Worm (Caenorhabditis elegans): Measurements from ENCODE around the gene K12B6.4.

K12B6.4 gene

DNA sequence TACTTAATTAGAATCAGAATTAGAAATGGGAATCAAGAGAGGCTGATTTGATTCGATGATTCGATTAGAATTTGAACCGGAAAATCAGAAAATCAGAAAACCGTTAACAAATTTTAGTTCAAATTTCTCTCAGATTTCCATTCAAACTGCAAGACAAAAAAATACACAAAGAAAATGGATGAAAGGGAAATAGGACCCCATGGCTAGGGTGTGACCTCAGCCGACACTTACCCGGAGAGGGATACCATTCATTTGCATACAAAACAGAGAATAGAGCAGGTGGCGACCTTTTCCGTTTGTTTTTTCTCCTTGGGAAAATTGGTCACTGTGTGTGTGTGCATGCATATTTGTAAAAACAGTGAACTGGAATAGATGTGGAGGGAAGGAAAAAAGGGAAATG lies 47.1 kb downstream of the K12B6.4 start:
- TF ChIP-seq nhr-25 (tag; optimal IDR thresholded peaks at IDR 0.05) (peak; percentile 15), egl-27 (tag; optimal IDR thresholded peaks at IDR 0.05) (no peak)

ce11 chrV:6232886-6233285 lies 48.2 kb downstream of the K12B6.4 start:
- no peak for TF ChIP-seq elt-3 (tag; optimal IDR thresholded peaks at IDR 0.05)
- peak in 1 of 2 experiments; percentile 42 for TF ChIP-seq lsy-2 (tag; optimal IDR thresholded peaks at IDR 0.05)
- no peak for TF ChIP-seq crh-2 (tag; optimal IDR thresholded peaks at IDR 0.05)
- no peak for TF ChIP-seq ztf-1 (GFP tag; conservative IDR thresholded peaks at IDR 0.05)
- TF ChIP-seq nhr-25 (tag; optimal IDR thresholded peaks at IDR 0.05): peak; percentile 12
- no peak for TF ChIP-seq mdl-1 (tag; optimal IDR thresholded peaks at IDR 0.05)
- no peak for TF ChIP-seq nhr-23 (tag; optimal IDR thresholded peaks at IDR 0.05)
- TF ChIP-seq nhr-21 (tag; optimal IDR thresholded peaks at IDR 0.05): no peak
- no peak for TF ChIP-seq aly-2 (tag; optimal IDR thresholded peaks at IDR 0.05)
- peak; percentile 24 for TF ChIP-seq unc-55 (GFP tag; optimal IDR thresholded peaks at IDR 0.05)
- TF ChIP-seq nhr-6 (tag; optimal IDR thresholded peaks at IDR 0.05): no peak
- no peak for TF ChIP-seq ama-1 (optimal IDR thresholded peaks at IDR 0.05)
- TF ChIP-seq nhr-129 (tag; optimal IDR thresholded peaks at IDR 0.05): peak; percentile 28
- TF ChIP-seq F13H6.1 (tag; optimal IDR thresholded peaks at IDR 0.05): peak; percentile 5
- TF ChIP-seq sem-4 (tag; optimal IDR thresholded peaks at IDR 0.05): peak; percentile 63
- TF ChIP-seq elt-1 (tag; optimal IDR thresholded peaks at IDR 0.05): no peak
- no peak for TF ChIP-seq blmp-1 (tag; optimal IDR thresholded peaks at IDR 0.05; ENCODE audit: insufficient read depth)
- TF ChIP-seq nhr-237 (tag; optimal IDR thresholded peaks at IDR 0.05): no peak

ce11 chrV:6231902-6232340 lies 49.2 kb downstream of the K12B6.4 start:
- TF ChIP-seq C34F6.9 (tag; optimal IDR thresholded peaks at IDR 0.05) (peak; percentile 1), nhr-21 (tag; optimal IDR thresholded peaks at IDR 0.05) (no peak), nhr-6 (tag; optimal IDR thresholded peaks at IDR 0.05) (peak; percentile 7), nhr-129 (tag; optimal IDR thresholded peaks at IDR 0.05) (peak; percentile 75), sma-9 (GFP tag; optimal IDR thresholded peaks at IDR 0.05) (peak; percentile 7), sma-9 (tag; optimal IDR thresholded peaks at IDR 0.05) (no peak), lsy-2 (tag; optimal IDR thresholded peaks at IDR 0.05) (peak in 1 of 2 experiments; percentile 33), unc-39 (tag; optimal IDR thresholded peaks at IDR 0.05) (no peak), nhr-25 (tag; optimal IDR thresholded peaks at IDR 0.05) (peak; percentile 31)

DNA sequence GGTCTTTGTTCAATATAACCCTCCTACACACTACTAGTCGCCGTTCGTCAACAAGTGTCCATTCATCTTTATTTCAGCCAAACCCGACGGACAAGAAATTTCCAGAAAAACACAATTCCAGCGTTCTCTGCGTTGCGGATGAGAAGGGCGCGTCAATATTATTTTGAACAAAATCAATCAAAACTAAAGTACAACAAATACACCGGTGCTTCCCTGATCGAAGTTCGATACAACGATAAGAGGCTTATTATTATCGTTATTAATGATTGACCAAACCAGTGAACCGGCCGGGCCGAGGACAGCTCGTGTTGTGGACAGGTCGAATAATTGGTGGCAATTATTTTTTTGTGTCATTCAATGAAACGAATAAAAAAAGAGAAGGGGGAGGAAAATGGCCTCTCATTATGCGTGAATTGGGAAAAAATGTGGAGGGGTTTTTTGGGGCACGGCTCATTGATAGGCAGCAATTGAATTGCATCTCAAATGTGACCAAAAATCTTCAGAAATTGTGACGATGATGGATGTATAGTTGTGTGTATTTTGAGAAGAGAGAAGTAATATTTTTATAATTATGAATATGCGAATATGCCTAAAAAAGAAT lies 50.3 kb downstream of the K12B6.4 start:
- TF ChIP-seq elt-1 (tag; optimal IDR thresholded peaks at IDR 0.05): no peak
- peak; percentile 48 for TF ChIP-seq sma-9 (GFP tag; optimal IDR thresholded peaks at IDR 0.05)
- TF ChIP-seq sma-9 (tag; optimal IDR thresholded peaks at IDR 0.05): no peak
- peak; percentile 19 for TF ChIP-seq crh-2 (tag; optimal IDR thresholded peaks at IDR 0.05)
- TF ChIP-seq nhr-237 (tag; optimal IDR thresholded peaks at IDR 0.05): no peak
- no peak for TF ChIP-seq nhr-23 (tag; optimal IDR thresholded peaks at IDR 0.05)
- no peak for TF ChIP-seq ztf-4 (tag; optimal IDR thresholded peaks at IDR 0.05)
- TF ChIP-seq ztf-11 (tag; optimal IDR thresholded peaks at IDR 0.05): no peak
- TF ChIP-seq ZK546.5 (tag; optimal IDR thresholded peaks at IDR 0.05): no peak
- TF ChIP-seq gmeb-1 (tag; optimal IDR thresholded peaks at IDR 0.05): peak; percentile 14
- no peak for TF ChIP-seq lin-13 (GFP tag; optimal IDR thresholded peaks at IDR 0.05)
- peak; percentile 10 for TF ChIP-seq nhr-25 (tag; optimal IDR thresholded peaks at IDR 0.05)
- TF ChIP-seq nhr-11 (tag; optimal IDR thresholded peaks at IDR 0.05): no peak
- TF ChIP-seq fos-1 (tag; optimal IDR thresholded peaks at IDR 0.05): peak; percentile 10
- no peak for TF ChIP-seq nhr-77 (tag; optimal IDR thresholded peaks at IDR 0.05)
- no peak for TF ChIP-seq elt-3 (tag; optimal IDR thresholded peaks at IDR 0.05)
- no peak for TF ChIP-seq lin-39 (tag; optimal IDR thresholded peaks at IDR 0.05)
- no peak for TF ChIP-seq blmp-1 (tag; optimal IDR thresholded peaks at IDR 0.05; ENCODE audit: insufficient read depth)
- no peak for TF ChIP-seq mdl-1 (tag; optimal IDR thresholded peaks at IDR 0.05)
- TF ChIP-seq F13H6.1 (tag; optimal IDR thresholded peaks at IDR 0.05): peak; percentile 12
- TF ChIP-seq R02D3.7 (tag; optimal IDR thresholded peaks at IDR 0.05): no peak
- no peak for TF ChIP-seq aly-2 (tag; optimal IDR thresholded peaks at IDR 0.05)
- no peak for TF ChIP-seq unc-62 (GFP tag; optimal IDR thresholded peaks at IDR 0.05)
- TF ChIP-seq ztf-1 (GFP tag; conservative IDR thresholded peaks at IDR 0.05): no peak
- TF ChIP-seq mbf-1 (tag; optimal IDR thresholded peaks at IDR 0.05): no peak
- TF ChIP-seq nhr-21 (tag; optimal IDR thresholded peaks at IDR 0.05): no peak
- TF ChIP-seq nhr-129 (tag; optimal IDR thresholded peaks at IDR 0.05): no peak
- TF ChIP-seq lsy-2 (tag; optimal IDR thresholded peaks at IDR 0.05): peak in 1 of 2 experiments; percentile 9
- no peak for TF ChIP-seq alr-1 (tag; optimal IDR thresholded peaks at IDR 0.05)
